Fruit fly (Drosophila melanogaster) whole organism, wandering third instar larva: ENCODE measurements around the gene mab-21.

Source experiments
- Abd-B ChIP-seq: fragments of >200 bp; optimal IDR thresholded peaks from 2 replicates; lab custom pipeline; 2017; ENCODE audit warnings: missing biosample characterization, missing genetic modification characterization
- Dif ChIP-seq: fragments of 200-275, 200-300 bp; sonication (Bioruptor generic); optimal IDR thresholded peaks from 2 replicates; lab custom pipeline; 2018; ENCODE audit warnings: missing biosample characterization, missing genetic modification characterization; ENCODE audit not compliant: partially characterized antibody
- Myc ChIP-seq: fragments of >200 bp; optimal IDR thresholded peaks from 2 replicates; lab custom pipeline; 2017
- OdsH ChIP-seq: fragments of 200-800 bp; sonication (Bioruptor generic); optimal IDR thresholded peaks from 2 replicates; lab custom pipeline; 2016; ENCODE audit warnings: missing biosample characterization, mild to moderate bottlenecking, missing genetic modification characterization
- Sp1 ChIP-seq: fragments of 200-800 bp; sonication (Bioruptor generic); optimal IDR thresholded peaks from 3 replicates; lab custom pipeline; 2019; ENCODE audit warnings: missing biosample characterization, mild to moderate bottlenecking, missing genetic modification characterization, moderate library complexity
- Vsx2 ChIP-seq: fragments of 200-300, 225-300 bp; sonication (Bioruptor generic); optimal IDR thresholded peaks from 2 replicates; lab custom pipeline; 2018; ENCODE audit warnings: missing biosample characterization, missing genetic modification characterization; ENCODE audit not compliant: partially characterized antibody
- brk ChIP-seq: fragments of 200-800 bp; sonication (Bioruptor generic); optimal IDR thresholded peaks from 2 replicates; lab custom pipeline; 2016; ENCODE audit warnings: missing biosample characterization, mild to moderate bottlenecking, missing genetic modification characterization
- fru ChIP-seq: fragments of 200-800 bp; sonication (Bioruptor generic); optimal IDR thresholded peaks from 3 replicates; lab custom pipeline; 2016; ENCODE audit warnings: missing biosample characterization, mild to moderate bottlenecking, missing genetic modification characterization
- jim ChIP-seq: fragments of 175-275, 200-325 bp; sonication (Bioruptor generic); optimal IDR thresholded peaks from 2 replicates; lab custom pipeline; 2016; ENCODE audit warnings: missing biosample characterization, mild to moderate bottlenecking, missing genetic modification characterization
- psq ChIP-seq: fragments of 200-800 bp; sonication (Bioruptor generic); optimal IDR thresholded peaks from 3 replicates; lab custom pipeline; 2017; ENCODE audit warnings: missing biosample characterization, mild to moderate bottlenecking, missing genetic modification characterization, moderate library complexity
- sv ChIP-seq: fragments of 200-800 bp; sonication (Bioruptor generic); optimal IDR thresholded peaks from 3 replicates; lab custom pipeline; 2016; ENCODE audit warnings: missing biosample characterization, missing genetic modification characterization
- usp ChIP-seq: fragments of >200 bp; optimal IDR thresholded peaks from 2 replicates; lab custom pipeline; 2017; ENCODE audit warnings: missing biosample characterization, missing genetic modification characterization

The mab-21 gene

DNA sequence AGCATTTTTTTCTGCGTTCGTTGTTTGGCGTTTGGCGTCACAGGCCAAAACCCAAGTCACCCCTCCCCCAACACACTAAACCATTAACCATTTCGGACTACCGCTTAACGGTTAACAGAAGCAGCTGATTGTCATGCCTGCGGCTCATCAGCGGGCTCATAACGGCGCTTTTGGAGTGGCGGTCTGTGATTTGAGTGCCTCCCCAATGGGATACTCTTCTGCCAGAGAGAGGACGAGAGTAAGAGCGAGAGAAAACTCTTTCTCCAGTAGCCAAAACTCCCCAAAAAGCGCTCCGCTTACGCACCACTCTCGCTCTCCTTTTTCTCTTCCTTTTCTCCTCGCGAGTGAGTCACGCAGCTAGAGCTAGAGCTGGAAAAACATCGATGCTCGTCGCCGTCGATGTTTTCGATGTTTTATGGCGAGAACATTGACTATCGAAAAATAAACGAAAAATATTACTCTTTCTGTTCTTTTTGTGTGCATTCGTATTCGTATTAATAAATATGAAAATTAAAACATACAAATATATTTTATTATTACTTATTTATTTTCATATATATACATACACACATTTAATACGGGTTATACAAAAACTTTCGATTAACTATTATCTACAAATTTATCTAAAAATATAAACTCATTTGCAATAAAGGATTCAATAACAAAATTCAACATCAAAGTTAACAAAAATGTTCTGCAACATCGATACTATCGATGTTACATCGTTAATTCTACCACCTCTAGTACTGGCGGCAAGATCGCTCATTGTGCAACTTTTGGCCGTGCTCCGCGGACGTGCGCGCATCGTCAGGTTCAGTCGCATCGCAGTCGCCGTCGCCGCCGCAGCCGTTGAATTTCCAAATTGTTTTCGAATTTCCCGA, 47.2 kb downstream of the mab-21 start, which contains the start of gene Grip (continued):
- no peak for TF ChIP-seq OdsH (GFP tag; lab: Kevin White, UChicago)
- no peak for TF ChIP-seq Abd-B (GFP tag; lab: Kevin White, UChicago)
- no peak for TF ChIP-seq usp (GFP tag; lab: Kevin White, UChicago)
- TF ChIP-seq psq (GFP tag; lab: Kevin White, UChicago), result peak; percentile 27

DNA sequence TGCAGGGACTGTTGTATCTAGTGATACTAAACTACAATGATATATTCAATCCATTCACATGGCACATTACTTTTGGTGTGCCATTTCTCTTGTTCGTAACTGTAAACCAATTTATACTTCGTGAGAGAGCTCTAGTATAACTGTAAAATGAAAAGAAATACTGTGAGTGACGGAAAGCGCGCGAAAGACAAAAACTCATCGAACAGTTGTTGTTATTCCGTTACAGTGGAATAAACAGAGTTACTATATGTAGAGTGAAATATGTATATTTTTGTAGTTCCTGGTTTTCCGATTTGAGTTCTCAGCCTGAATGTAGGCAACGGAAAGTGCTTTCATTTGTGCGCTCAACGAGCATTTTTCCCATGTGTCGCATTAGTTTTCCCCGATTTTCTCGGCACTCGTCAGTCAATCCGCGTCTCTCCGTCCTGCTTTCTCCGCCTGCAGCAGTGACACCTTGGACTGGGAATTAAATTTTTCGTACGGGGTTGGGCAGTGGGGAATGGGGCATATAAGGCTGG, 48.8 kb downstream of the mab-21 start:
- TF ChIP-seq Vsx2 (GFP tag; lab: Kevin White, UChicago) (no peak), Myc (no peak), usp (GFP tag; lab: Kevin White, UChicago) (no peak), Sp1 (no peak), brk (GFP tag; lab: Kevin White, UChicago) (no peak), Dif (no peak), fru (GFP tag; lab: Kevin White, UChicago) (no peak), jim (no peak), sv (no peak)
